Worm (Caenorhabditis elegans) whole organism, early embryonic: Measurements from ENCODE around the gene T01D3.6.

Experiments used
- B0310.2 ChIP-seq: sonication (generic microtip); optimal IDR thresholded peaks from 2 replicates; lab custom pipeline; 2016; ENCODE audit warnings: mild to moderate bottlenecking, missing genetic modification characterization, missing compliant biosample characterization
- F13C5.2 ChIP-seq: sonication (generic microtip); optimal IDR thresholded peaks from 2 replicates; lab custom pipeline; 2017; ENCODE audit warnings: mild to moderate bottlenecking, missing genetic modification characterization, inconsistent platforms, missing compliant biosample characterization
- aly-1 ChIP-seq: sonication (generic microtip); optimal IDR thresholded peaks from 2 replicates; lab custom pipeline; 2016; ENCODE audit warnings: missing genetic modification characterization, missing compliant biosample characterization
- ama-1 ChIP-seq: fragments of 150-350 bp; optimal IDR thresholded peaks from 2 replicates; lab custom pipeline; 2014
- ceh-13 ChIP-seq: fragments of 200-800 bp; sonication (Bioruptor generic); optimal IDR thresholded peaks from 2 replicates; lab custom pipeline; 2018; ENCODE audit warnings: mild to moderate bottlenecking, missing genetic modification characterization, missing compliant biosample characterization
- ceh-36 ChIP-seq: sonication (generic microtip); optimal IDR thresholded peaks from 2 replicates; lab custom pipeline; 2016; ENCODE audit warnings: missing genetic modification characterization, inconsistent platforms, missing compliant biosample characterization
- ets-7 ChIP-seq: sonication (generic microtip); optimal IDR thresholded peaks from 2 replicates; lab custom pipeline; 2016; ENCODE audit warnings: missing genotype, missing genetic modification characterization, missing compliant biosample characterization
- flt-1 ChIP-seq: fragments of 200-800 bp; sonication (Bioruptor generic); IDR thresholded peaks from 2 replicates; pipeline ENCODE4 v1.3.6; 2022; ENCODE audit warnings: missing genetic modification characterization, missing compliant biosample characterization
- hmbx-1 ChIP-seq: sonication (generic microtip); optimal IDR thresholded peaks from 2 replicates; lab custom pipeline; 2016; ENCODE audit warnings: mild to moderate bottlenecking, missing genetic modification characterization, missing compliant biosample characterization
- hmg-4 ChIP-seq: fragments of 200-800 bp; sonication (Bioruptor generic); optimal IDR thresholded peaks from 2 replicates; lab custom pipeline; 2018; ENCODE audit warnings: mild to moderate bottlenecking, missing genetic modification characterization, missing compliant biosample characterization
- hnd-1 ChIP-seq: sonication (generic microtip); optimal IDR thresholded peaks from 2 replicates; lab custom pipeline; 2016; ENCODE audit warnings: missing genetic modification characterization, missing compliant biosample characterization
- pes-1 ChIP-seq: fragments of 200-800 bp; sonication (Bioruptor generic); IDR thresholded peaks from 2 replicates; pipeline ENCODE4 v1.3.6; 2022; ENCODE audit warnings: missing genetic modification reagents, missing genetic modification characterization, missing compliant biosample characterization
- scrt-1 ChIP-seq: fragments of 200-800 bp; sonication (Bioruptor generic); IDR thresholded peaks from 2 replicates; pipeline ENCODE4 v1.3.6; 2022; ENCODE audit warnings: missing genetic modification characterization, missing compliant biosample characterization
- sea-1 ChIP-seq: fragments of 200-800 bp; sonication (Bioruptor generic); conservative IDR thresholded peaks from 2 replicates; pipeline ENCODE4 v1.3.6; 2022; ENCODE audit warnings: missing genetic modification characterization, missing compliant biosample characterization
- tbx-11 ChIP-seq: fragments of 200-800 bp; sonication (Bioruptor generic); IDR thresholded peaks from 2 replicates; pipeline ENCODE4 v1.3.6; 2022; ENCODE audit warnings: missing genetic modification characterization, missing compliant biosample characterization
- tbx-37 ChIP-seq: fragments of 200-800 bp; sonication (Bioruptor generic); conservative IDR thresholded peaks from 2 replicates; pipeline ENCODE4 v1.3.6; 2022; ENCODE audit warnings: missing genetic modification reagents, missing genetic modification characterization, missing compliant biosample characterization
- tra-4 ChIP-seq: sonication (generic microtip); optimal IDR thresholded peaks from 2 replicates; lab custom pipeline; 2017; ENCODE audit warnings: missing genetic modification characterization, missing compliant biosample characterization

The T01D3.6 gene

DNA sequence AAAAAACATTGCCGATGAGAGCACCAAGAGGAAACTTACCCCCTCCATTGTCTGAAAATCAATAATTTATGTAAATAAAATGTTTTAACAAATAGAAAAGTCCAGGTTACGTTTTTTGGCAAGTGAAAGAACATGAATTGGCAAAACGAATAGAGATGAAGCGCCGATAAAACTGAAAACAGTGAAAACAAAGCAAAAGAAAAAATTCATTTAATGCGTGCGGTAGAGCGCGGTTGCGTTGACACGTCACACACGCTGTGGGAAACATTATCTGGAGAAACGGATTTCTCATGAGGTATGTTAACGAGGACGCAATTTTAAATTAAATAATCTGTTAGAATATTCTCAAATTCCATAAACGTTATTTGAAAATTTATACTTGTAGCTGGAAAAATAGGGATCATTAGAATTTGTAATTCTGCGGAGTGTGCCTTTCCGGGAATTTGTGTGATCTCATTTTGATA, 1.4 kb upstream of the T01D3.6 start, which contains the start of gene zipt-9:
Gene zipt-9 (minus strand): TSS at position 51 of the 464 bp plus-strand sequence.
- no peak for TF ChIP-seq hnd-1 (tag; lab: Kevin White, UChicago)
- TF ChIP-seq ets-7 (tag; lab: Kevin White, UChicago) = peak; percentile 57
- no peak for TF ChIP-seq scrt-1 (GFP tag; lab: Robert Waterston, UW)
- peak; percentile 28 for TF ChIP-seq tra-4 (tag; lab: Kevin White, UChicago)
- TF ChIP-seq hmg-4 (GFP tag; lab: Kevin White, UChicago) = peak; percentile 11
- TF ChIP-seq ama-1 = no peak
- TF ChIP-seq ceh-36 = no peak
- 0 out of 2 replicates have a peak, but pooled peaks have one; percentile 45 for TF ChIP-seq tbx-11 (GFP tag; lab: Robert Waterston, UW)
- peak; percentile 34 for TF ChIP-seq B0310.2
- no peak for TF ChIP-seq ceh-13 (GFP tag; lab: Kevin White, UChicago)
- TF ChIP-seq flt-1 (GFP tag; lab: Robert Waterston, UW) = no peak
- peak; percentile 72 for TF ChIP-seq F13C5.2
- TF ChIP-seq tbx-37 (GFP tag; lab: Robert Waterston, UW) = peak; percentile 70

- TF ChIP-seq pes-1 (GFP tag; lab: Robert Waterston, UW) = no peak
- TF ChIP-seq hmg-4 (GFP tag; lab: Kevin White, UChicago) = no peak
- no peak for TF ChIP-seq scrt-1 (GFP tag; lab: Robert Waterston, UW)
- no peak for TF ChIP-seq tbx-37 (GFP tag; lab: Robert Waterston, UW)
- TF ChIP-seq hmbx-1 (tag; lab: Kevin White, UChicago) = no peak
- no peak for TF ChIP-seq ceh-13 (GFP tag; lab: Kevin White, UChicago)
- no peak for TF ChIP-seq tra-4 (tag; lab: Kevin White, UChicago)
- TF ChIP-seq F13C5.2 = no peak
- TF ChIP-seq flt-1 (GFP tag; lab: Robert Waterston, UW) = no peak
- no peak for TF ChIP-seq hnd-1 (tag; lab: Kevin White, UChicago)
These were observed 8.2 kb downstream of the T01D3.6 start, which contains the start of gene F35E12.2 for ce11 chrV:13724781-13725180. F35E12.2 (minus strand) TSS chrV:13724881.

ce11 chrV:13725574-13725973, 8.9 kb downstream of the T01D3.6 start, which contains the start of gene fbxa-181:
fbxa-181 (plus strand) TSS chrV:13725874.
- TF ChIP-seq flt-1 (GFP tag; lab: Robert Waterston, UW) (no peak), ama-1 (no peak), hmg-4 (GFP tag; lab: Kevin White, UChicago) (no peak), hnd-1 (tag; lab: Kevin White, UChicago) (no peak), aly-1 (tag; lab: Kevin White, UChicago) (no peak), ceh-36 (no peak), sea-1 (no peak), hmbx-1 (tag; lab: Kevin White, UChicago) (no peak), pes-1 (GFP tag; lab: Robert Waterston, UW) (no peak), ets-7 (tag; lab: Kevin White, UChicago) (no peak), ceh-13 (GFP tag; lab: Kevin White, UChicago) (no peak), tbx-11 (GFP tag; lab: Robert Waterston, UW) (no peak), B0310.2 (no peak), F13C5.2 (no peak), tra-4 (tag; lab: Kevin White, UChicago) (no peak)

DNA sequence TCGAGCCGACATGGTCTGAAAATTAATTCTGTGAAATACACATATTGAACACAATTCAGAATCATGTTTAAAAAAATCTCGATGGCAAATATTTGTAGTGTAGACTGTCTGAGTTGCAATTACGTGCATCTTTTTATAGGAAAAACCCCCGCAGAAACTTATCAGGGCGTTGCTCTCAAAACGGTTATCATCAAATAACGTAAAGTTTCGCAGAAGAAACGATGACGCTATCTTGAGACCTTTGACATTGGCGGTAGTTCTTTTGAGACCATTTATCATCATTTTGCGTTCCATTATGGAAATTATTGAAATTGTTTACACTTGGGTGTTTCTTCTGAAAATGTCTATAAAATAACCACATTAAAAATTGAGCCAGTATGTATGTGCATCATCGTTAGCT, 14.1 kb downstream of the T01D3.6 start, which contains the start of gene dct-17:
Gene dct-17 (minus strand): TSS at position 23 of the 400 bp plus-strand sequence.
- no peak for TF ChIP-seq ets-7 (tag; lab: Kevin White, UChicago)
- TF ChIP-seq pes-1 (GFP tag; lab: Robert Waterston, UW) = no peak
- no peak for TF ChIP-seq flt-1 (GFP tag; lab: Robert Waterston, UW)
- no peak for TF ChIP-seq ama-1
- no peak for TF ChIP-seq ceh-36
- no peak for TF ChIP-seq B0310.2
- TF ChIP-seq hmg-4 (GFP tag; lab: Kevin White, UChicago) = no peak
- TF ChIP-seq hmbx-1 (tag; lab: Kevin White, UChicago) = no peak
- no peak for TF ChIP-seq sea-1
- no peak for TF ChIP-seq scrt-1 (GFP tag; lab: Robert Waterston, UW)
- no peak for TF ChIP-seq tbx-11 (GFP tag; lab: Robert Waterston, UW)
- no peak for TF ChIP-seq tra-4 (tag; lab: Kevin White, UChicago)
- no peak for TF ChIP-seq F13C5.2
- TF ChIP-seq tbx-37 (GFP tag; lab: Robert Waterston, UW) = no peak
- TF ChIP-seq hnd-1 (tag; lab: Kevin White, UChicago) = no peak
- TF ChIP-seq ceh-13 (GFP tag; lab: Kevin White, UChicago) = no peak
- no peak for TF ChIP-seq aly-1 (tag; lab: Kevin White, UChicago)

ce11 chrV:13736147-13736546, 19.5 kb downstream of the T01D3.6 start, which contains the start of gene F35E12.6:
F35E12.6 (minus strand) TSS chrV:13736247.
- TF ChIP-seq pes-1 (GFP tag; lab: Robert Waterston, UW) (no peak), tbx-11 (GFP tag; lab: Robert Waterston, UW) (no peak), hmg-4 (GFP tag; lab: Kevin White, UChicago) (no peak), hmbx-1 (tag; lab: Kevin White, UChicago) (no peak), hnd-1 (tag; lab: Kevin White, UChicago) (no peak), ama-1 (no peak), aly-1 (tag; lab: Kevin White, UChicago) (no peak), flt-1 (GFP tag; lab: Robert Waterston, UW) (no peak), sea-1 (no peak), scrt-1 (GFP tag; lab: Robert Waterston, UW) (no peak)

- TF ChIP-seq ceh-13 (GFP tag; lab: Kevin White, UChicago) (no peak), aly-1 (tag; lab: Kevin White, UChicago) (no peak), tbx-11 (GFP tag; lab: Robert Waterston, UW) (no peak), pes-1 (GFP tag; lab: Robert Waterston, UW) (no peak), ets-7 (tag; lab: Kevin White, UChicago) (no peak), sea-1 (no peak), ceh-36 (no peak), F13C5.2 (no peak), hnd-1 (tag; lab: Kevin White, UChicago) (no peak), hmg-4 (GFP tag; lab: Kevin White, UChicago) (no peak), flt-1 (GFP tag; lab: Robert Waterston, UW) (no peak)
These were observed 21.8 kb downstream of the T01D3.6 start, which contains the start of gene irg-5 for ce11 chrV:13738374-13738773. irg-5 (minus strand) TSS chrV:13738474.

- TF ChIP-seq ceh-36 (no peak), tra-4 (tag; lab: Kevin White, UChicago) (no peak), hmbx-1 (tag; lab: Kevin White, UChicago) (no peak), scrt-1 (GFP tag; lab: Robert Waterston, UW) (no peak), B0310.2 (no peak)
These were observed 23.3 kb downstream of the T01D3.6 start for ce11 chrV:13739901-13740300.
